Fruit fly (Drosophila melanogaster): Measurements from ENCODE around the gene CG43737.

dm6 chrX:15164879-15165278, 10.4 kb upstream of the CG43737 start:
- TF ChIP-seq OdsH (GFP tag; optimal IDR thresholded peaks at IDR 0.05) (peak; percentile 15), vri (GFP tag; optimal IDR thresholded peaks at IDR 0.05) (no peak), CG8119 (GFP tag; IDR thresholded peaks at IDR 0.05) (peak; percentile 54; the same call in 2 of the 3 replicates), CG16779 (tag; optimal IDR thresholded peaks at IDR 0.05) (no peak), fd59A (GFP tag; optimal IDR thresholded peaks at IDR 0.05) (no peak), CG6792 (GFP tag; optimal IDR thresholded peaks at IDR 0.05) (no peak), CG34406 (GFP tag; optimal IDR thresholded peaks at IDR 0.05) (no peak), Blimp-1 (GFP tag; optimal IDR thresholded peaks at IDR 0.05) (no peak)
